Worm (Caenorhabditis elegans) whole organism, L1 larva: Measurements from ENCODE around the gene txbp-3.

Experiments used
- C04F5.9 ChIP-seq: sonication (generic microtip); optimal IDR thresholded peaks from 2 replicates; lab custom pipeline; 2016; ENCODE audit warnings: missing genetic modification characterization, missing compliant biosample characterization
- C16A3.4 ChIP-seq: fragments of 150-350 bp; optimal IDR thresholded peaks from 2 replicates; lab custom pipeline; 2014; ENCODE audit warnings: missing biosample characterization, missing genetic modification characterization
- Y116A8C.19 ChIP-seq: sonication (generic microtip); optimal IDR thresholded peaks from 2 replicates; lab custom pipeline; 2016; ENCODE audit warnings: missing compliant biosample characterization, missing genetic modification characterization, borderline replicate concordance
- alr-1 ChIP-seq: fragments of 200-800 bp; sonication (Bioruptor generic); optimal IDR thresholded peaks from 2 replicates; lab custom pipeline; 2018; ENCODE audit warnings: borderline replicate concordance, mild to moderate bottlenecking, missing genetic modification characterization, missing compliant biosample characterization
- aly-2 ChIP-seq: fragments of 150-350 bp; optimal IDR thresholded peaks from 2 replicates; lab custom pipeline; 2014; ENCODE audit warnings: missing biosample characterization, missing genetic modification characterization
- ceh-63 ChIP-seq: fragments of 200-800 bp; sonication (Bioruptor generic); optimal IDR thresholded peaks from 2 replicates; lab custom pipeline; 2018; ENCODE audit warnings: mild to moderate bottlenecking, missing genetic modification characterization, missing compliant biosample characterization
- ceh-82 ChIP-seq, 3 experiments: fragments of 150-350 bp in 1 of 3; sonication (generic microtip) in 2 of 3; optimal IDR thresholded peaks; 2 replicates each; lab custom pipeline; 2014 to 2017; ENCODE audit warnings: missing biosample characterization in 3 of 3, missing genetic modification characterization in 3 of 3
- ceh-90 ChIP-seq: sonication (generic microtip); optimal IDR thresholded peaks from 2 replicates; lab custom pipeline; 2016; ENCODE audit warnings: missing genetic modification characterization, missing compliant biosample characterization
- ces-1 ChIP-seq: fragments of 150-350 bp; optimal IDR thresholded peaks from 2 replicates; lab custom pipeline; 2014; ENCODE audit warnings: missing biosample characterization, missing genetic modification reagents, missing genetic modification characterization
- dpl-1 ChIP-seq, 3 experiments: fragments of 150-350 bp in 2 of 3; sonication (generic microtip) in 1 of 3; optimal IDR thresholded peaks; 2 replicates each; lab custom pipeline; 2014 to 2017; ENCODE audit warnings: missing biosample characterization in 3 of 3, missing genetic modification characterization in 3 of 3, missing genetic modification reagents in 3 of 3
- dsc-1 ChIP-seq: sonication (generic microtip); optimal IDR thresholded peaks from 2 replicates; lab custom pipeline; 2016; ENCODE audit warnings: mild to moderate bottlenecking, missing genetic modification characterization, missing compliant biosample characterization
- efl-3 ChIP-seq: fragments of 200-800 bp; sonication (Bioruptor generic); optimal IDR thresholded peaks from 2 replicates; lab custom pipeline; 2018; ENCODE audit warnings: mild to moderate bottlenecking, missing genetic modification characterization, missing compliant biosample characterization
- egl-13 ChIP-seq: sonication (generic microtip); optimal IDR thresholded peaks from 2 replicates; lab custom pipeline; 2016; ENCODE audit warnings: missing genotype, missing genetic modification reagents, missing genetic modification characterization, missing compliant biosample characterization
- ets-5 ChIP-seq: fragments of 200-800 bp; sonication (Bioruptor generic); IDR thresholded peaks from 2 replicates; pipeline ENCODE4 v1.3.6; 2022; ENCODE audit warnings: missing genetic modification characterization, missing compliant biosample characterization
- fkh-10 ChIP-seq: sonication (generic microtip); optimal IDR thresholded peaks from 2 replicates; lab custom pipeline; 2017; ENCODE audit warnings: missing biosample characterization, missing genetic modification reagents, missing genetic modification characterization
- fos-1 ChIP-seq: fragments of 150-350 bp; optimal IDR thresholded peaks from 2 replicates; lab custom pipeline; 2014; ENCODE audit warnings: missing biosample characterization, missing genetic modification characterization
- grh-1 ChIP-seq: fragments of 200-800 bp; sonication (Bioruptor generic); IDR thresholded peaks from 2 replicates; pipeline ENCODE4 v1.3.6; 2022; ENCODE audit warnings: missing genetic modification reagents, missing genetic modification characterization, missing compliant biosample characterization
- hlh-17 ChIP-seq: fragments of 200-800 bp; sonication (Bioruptor generic); optimal IDR thresholded peaks from 2 replicates; lab custom pipeline; 2018; ENCODE audit warnings: missing genetic modification characterization, mild to moderate bottlenecking, missing compliant biosample characterization, moderate library complexity, borderline replicate concordance
- irx-1 ChIP-seq: sonication (generic microtip); optimal IDR thresholded peaks from 2 replicates; lab custom pipeline; 2016; ENCODE audit warnings: missing genetic modification characterization, missing compliant biosample characterization
- lin-13 ChIP-seq: fragments of 150-350 bp; optimal IDR thresholded peaks from 2 replicates; lab custom pipeline; 2014; ENCODE audit warnings: missing biosample characterization, missing genetic modification reagents, missing genetic modification characterization
- lin-15B ChIP-seq: fragments of 150-350 bp; sonication (generic microtip); optimal IDR thresholded peaks from 3 replicates; lab custom pipeline; 2014; ENCODE audit warnings: missing biosample characterization, missing genetic modification characterization
- lin-35 ChIP-seq, 2 experiments: fragments of 150-350 bp; optimal IDR thresholded peaks; 2 replicates each; lab custom pipeline; 2014; ENCODE audit warnings: missing biosample characterization in 2 of 2, missing genetic modification characterization in 2 of 2, missing genetic modification reagents in 2 of 2
- lin-39 ChIP-seq: fragments of 150-350 bp; optimal IDR thresholded peaks from 2 replicates; lab custom pipeline; 2014; ENCODE audit warnings: missing biosample characterization, missing genetic modification reagents, missing genetic modification characterization
- mab-9 ChIP-seq: fragments of 200-800 bp; sonication (Bioruptor generic); IDR thresholded peaks from 2 replicates; pipeline ENCODE4 v1.3.6; 2022; ENCODE audit warnings: missing genetic modification reagents, missing genetic modification characterization, missing compliant biosample characterization
- mdl-1 ChIP-seq, 2 experiments: fragments of 150-350 bp; optimal IDR thresholded peaks; 2 replicates each; lab custom pipeline; 2014 to 2017; ENCODE audit warnings: missing biosample characterization in 2 of 2, missing genetic modification characterization in 2 of 2, inconsistent platforms in 1 of 2
- mef-2 ChIP-seq: fragments of 150-350 bp; optimal IDR thresholded peaks from 2 replicates; lab custom pipeline; 2014; ENCODE audit warnings: missing biosample characterization, missing genetic modification characterization
- mep-1 ChIP-seq: fragments of 150-350 bp; optimal IDR thresholded peaks from 2 replicates; lab custom pipeline; 2014; ENCODE audit warnings: missing biosample characterization, missing genetic modification characterization
- nhr-11 ChIP-seq: fragments of 150-350 bp; optimal IDR thresholded peaks from 2 replicates; lab custom pipeline; 2014; ENCODE audit warnings: missing biosample characterization, missing genetic modification characterization
- nhr-12 ChIP-seq: sonication (generic microtip); optimal IDR thresholded peaks from 2 replicates; lab custom pipeline; 2017; ENCODE audit warnings: missing biosample characterization, missing genetic modification characterization
- nhr-19 ChIP-seq: fragments of 200-800 bp; sonication (Bioruptor generic); conservative IDR thresholded peaks from 2 replicates; pipeline ENCODE4 v1.3.6; 2022; ENCODE audit warnings: missing genetic modification characterization, missing compliant biosample characterization
- nhr-237 ChIP-seq: fragments of 150-350 bp; optimal IDR thresholded peaks from 2 replicates; lab custom pipeline; 2014; ENCODE audit warnings: missing biosample characterization, missing genetic modification characterization
- nhr-28 ChIP-seq: fragments of 150-350 bp; optimal IDR thresholded peaks from 2 replicates; lab custom pipeline; 2014; ENCODE audit warnings: missing biosample characterization, missing genetic modification characterization
- nhr-47 ChIP-seq: sonication (generic microtip); optimal IDR thresholded peaks from 2 replicates; lab custom pipeline; 2016; ENCODE audit warnings: mild to moderate bottlenecking, missing genetic modification characterization, moderate library complexity, missing compliant biosample characterization
- nhr-71 ChIP-seq: sonication (generic microtip); optimal IDR thresholded peaks from 2 replicates; lab custom pipeline; 2016; ENCODE audit warnings: mild to moderate bottlenecking, missing genetic modification characterization, moderate library complexity, missing compliant biosample characterization
- nhr-76 ChIP-seq: sonication (generic microtip); optimal IDR thresholded peaks from 2 replicates; lab custom pipeline; 2017; ENCODE audit warnings: missing biosample characterization, missing genetic modification characterization
- nhr-84 ChIP-seq: sonication (generic microtip); optimal IDR thresholded peaks from 2 replicates; lab custom pipeline; 2017; ENCODE audit warnings: missing biosample characterization, missing genetic modification characterization
- nhr-85 ChIP-seq: sonication (generic microtip); peaks from one replicate; lab custom pipeline; 2016; ENCODE audit warnings: missing genetic modification characterization, inconsistent platforms, missing compliant biosample characterization
- pag-3 ChIP-seq: sonication (generic microtip); optimal IDR thresholded peaks from 2 replicates; lab custom pipeline; 2017; ENCODE audit warnings: missing genetic modification characterization, mild to moderate bottlenecking, missing compliant biosample characterization, antibody characterized with exemption, borderline replicate concordance; ENCODE audit not compliant: insufficient read depth
- skn-1 ChIP-seq: fragments of 150-350 bp; optimal IDR thresholded peaks from 2 replicates; lab custom pipeline; 2014; ENCODE audit warnings: missing biosample characterization, missing genetic modification characterization
- sox-4 ChIP-seq: sonication (generic microtip); optimal IDR thresholded peaks from 2 replicates; lab custom pipeline; 2016; ENCODE audit warnings: missing genetic modification characterization, missing compliant biosample characterization
- sptf-1 ChIP-seq: fragments of 150-350 bp; optimal IDR thresholded peaks from 2 replicates; lab custom pipeline; 2014; ENCODE audit warnings: missing biosample characterization, missing genetic modification characterization
- sup-37 ChIP-seq: fragments of 200-800 bp; sonication (Bioruptor generic); optimal IDR thresholded peaks from 2 replicates; lab custom pipeline; 2018; ENCODE audit warnings: mild to moderate bottlenecking, missing genetic modification characterization, missing compliant biosample characterization
- swsn-7 ChIP-seq: sonication (generic microtip); optimal IDR thresholded peaks from 2 replicates; lab custom pipeline; 2016; ENCODE audit warnings: missing genetic modification characterization, missing compliant biosample characterization
- tbx-2 ChIP-seq: sonication (generic microtip); optimal IDR thresholded peaks from 2 replicates; lab custom pipeline; 2016; ENCODE audit warnings: missing genetic modification characterization, missing compliant biosample characterization
- unc-30 ChIP-seq: sonication (generic microtip); optimal IDR thresholded peaks from 2 replicates; lab custom pipeline; 2017; ENCODE audit warnings: missing biosample characterization, missing genetic modification characterization
- unc-86 ChIP-seq: sonication (generic microtip); optimal IDR thresholded peaks from 2 replicates; lab custom pipeline; 2016; ENCODE audit warnings: missing genetic modification characterization, missing compliant biosample characterization
- unc-98 ChIP-seq: fragments of 200-800 bp; sonication (Bioruptor generic); IDR thresholded peaks from 2 replicates; pipeline ENCODE4 v1.3.6; 2022; ENCODE audit warnings: missing genetic modification characterization, missing compliant biosample characterization
- vab-15 ChIP-seq: sonication (generic microtip); optimal IDR thresholded peaks from 2 replicates; lab custom pipeline; 2017; ENCODE audit warnings: missing genotype, mild to moderate bottlenecking, missing genetic modification characterization, missing compliant biosample characterization
- xbp-1 ChIP-seq: sonication (generic microtip); optimal IDR thresholded peaks from 2 replicates; lab custom pipeline; 2016; ENCODE audit warnings: missing genetic modification characterization, missing compliant biosample characterization
- zip-4 ChIP-seq: fragments of 200-800 bp; sonication (Bioruptor generic); optimal IDR thresholded peaks from 2 replicates; lab custom pipeline; 2018; ENCODE audit warnings: mild to moderate bottlenecking, missing genetic modification characterization, moderate library complexity, missing compliant biosample characterization
- ztf-11 ChIP-seq, 2 experiments: sonication (generic microtip); optimal IDR thresholded peaks; 2 replicates each; lab custom pipeline; 2016 to 2017; ENCODE audit warnings: missing genetic modification characterization in 2 of 2, missing biosample characterization in 1 of 2, missing compliant biosample characterization in 1 of 2

txbp-3 gene

DNA sequence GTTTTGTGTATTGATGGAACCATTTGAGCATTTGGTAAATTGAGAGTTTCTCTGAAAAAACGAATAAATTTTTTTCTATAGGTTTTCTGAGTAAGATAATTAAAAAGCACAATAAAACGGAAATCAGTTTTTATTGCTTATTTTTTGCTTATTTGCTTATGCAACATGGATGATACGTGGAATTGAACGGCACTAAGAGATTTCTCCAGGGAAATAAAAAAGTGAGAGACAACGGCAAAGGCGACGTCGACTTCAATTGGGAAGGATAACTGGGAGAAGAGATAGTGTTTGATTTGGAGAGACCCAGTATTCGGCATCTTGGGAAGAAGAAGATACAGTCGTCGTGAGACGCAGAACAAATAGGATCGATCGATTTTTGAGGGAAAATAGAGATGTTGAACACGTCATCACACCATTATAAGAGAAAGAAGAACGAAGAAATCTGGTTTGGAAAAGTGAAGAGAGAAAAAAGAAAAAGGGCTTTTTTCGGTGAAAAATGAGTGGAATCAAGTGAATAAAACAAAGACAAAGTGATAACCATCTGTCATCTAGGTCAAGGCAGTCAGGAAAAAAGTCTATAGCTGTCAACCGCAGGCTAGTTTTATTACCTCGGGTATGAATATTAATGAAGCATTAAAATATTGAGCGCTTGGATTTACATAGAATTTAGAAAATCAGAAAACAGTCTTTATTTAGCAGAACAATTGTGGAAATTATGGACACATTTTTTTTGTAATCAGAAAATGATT lies 49.0 kb downstream of the txbp-3 start, which contains the start of gene tmem-131 (continued):
- no peak for TF ChIP-seq lin-39 (tag; lab: Kevin White, UChicago)
- no peak for TF ChIP-seq nhr-28
- no peak for TF ChIP-seq hlh-17 (GFP tag; lab: Kevin White, UChicago)
- no peak for TF ChIP-seq ztf-11 (tag; optimal IDR thresholded peaks at IDR 0.05; lab: Kevin White, UChicago)
- TF ChIP-seq C04F5.9, result no peak
- TF ChIP-seq vab-15, result no peak
- peak in 2 of 3 experiments; percentile 27 to 34 for TF ChIP-seq dpl-1 (GFP tag; optimal IDR thresholded peaks at IDR 0.05; lab: Kevin White, UChicago)
- no peak for TF ChIP-seq lin-15B (tag; lab: Kevin White, UChicago)
- no peak for TF ChIP-seq efl-3
- no peak for TF ChIP-seq ces-1 (GFP tag; lab: Kevin White, UChicago)
- TF ChIP-seq nhr-11 (tag; lab: Kevin White, UChicago), result no peak
- TF ChIP-seq fkh-10 (GFP tag; lab: Kevin White, UChicago), result no peak
- no peak for TF ChIP-seq sptf-1 (tag; lab: Kevin White, UChicago)
- TF ChIP-seq ceh-63 (GFP tag; lab: Kevin White, UChicago), result no peak
- no peak for TF ChIP-seq pag-3 (tag; lab: Kevin White, UChicago)
- TF ChIP-seq zip-4 (GFP tag; lab: Kevin White, UChicago), result no peak
- TF ChIP-seq sox-4 (tag; lab: Kevin White, UChicago), result no peak
- TF ChIP-seq mdl-1 (tag; optimal IDR thresholded peaks at IDR 0.05; lab: Kevin White, UChicago), result no peak
- TF ChIP-seq unc-30 (tag; lab: Kevin White, UChicago), result no peak
- peak; percentile 93 for TF ChIP-seq nhr-85 (tag; lab: Kevin White, UChicago)
- peak; percentile 4 for TF ChIP-seq tbx-2 (tag; lab: Kevin White, UChicago)
- no peak for TF ChIP-seq ceh-90
- TF ChIP-seq unc-86 (tag; lab: Kevin White, UChicago), result no peak
- TF ChIP-seq grh-1 (GFP tag; lab: Robert Waterston, UW), result no peak
- no peak for TF ChIP-seq skn-1 (tag; lab: Kevin White, UChicago)
- no peak for TF ChIP-seq aly-2
- no peak for TF ChIP-seq egl-13 (tag; lab: Kevin White, UChicago)
- no peak for TF ChIP-seq nhr-47 (tag; lab: Kevin White, UChicago)
- peak; percentile 8 to 46 for TF ChIP-seq lin-35 (GFP tag; optimal IDR thresholded peaks at IDR 0.05; lab: Kevin White, UChicago)
- peak; percentile 59 for TF ChIP-seq mep-1 (tag; lab: Kevin White, UChicago)
- TF ChIP-seq Y116A8C.19 (tag; lab: Kevin White, UChicago), result no peak
- no peak for TF ChIP-seq fos-1 (tag; lab: Kevin White, UChicago)
- TF ChIP-seq ets-5 (GFP tag; lab: Robert Waterston, UW), result no peak
- peak; percentile 11 for TF ChIP-seq irx-1
- TF ChIP-seq nhr-12 (tag; lab: Kevin White, UChicago), result no peak
- no peak for TF ChIP-seq sup-37 (GFP tag; lab: Kevin White, UChicago)
- TF ChIP-seq dsc-1 (tag; lab: Kevin White, UChicago), result no peak
- TF ChIP-seq ceh-82 (tag; optimal IDR thresholded peaks at IDR 0.05; lab: Kevin White, UChicago), result no peak
- TF ChIP-seq alr-1 (tag; lab: Kevin White, UChicago), result no peak
- TF ChIP-seq mef-2, result no peak
- no peak for TF ChIP-seq nhr-84 (tag; lab: Kevin White, UChicago)
- no peak for TF ChIP-seq mab-9 (GFP tag; lab: Robert Waterston, UW)
- TF ChIP-seq unc-98 (GFP tag; lab: Robert Waterston, UW), result no peak
- TF ChIP-seq swsn-7, result no peak
- TF ChIP-seq C16A3.4 (tag; lab: Kevin White, UChicago), result peak; percentile 35
- TF ChIP-seq nhr-237 (tag; lab: Kevin White, UChicago), result no peak
- TF ChIP-seq nhr-71 (tag; lab: Kevin White, UChicago), result peak; percentile 50
- peak; percentile 77 for TF ChIP-seq xbp-1
- TF ChIP-seq nhr-19, result 0 out of 2 replicates have a peak, but pooled peaks have one; percentile 5
- no peak for TF ChIP-seq nhr-76 (tag; lab: Kevin White, UChicago)
- no peak for TF ChIP-seq lin-13 (GFP tag; lab: Kevin White, UChicago)
